Fruit fly (Drosophila melanogaster) whole organism: Measurements from ENCODE around the gene Prim2.

Source experiments
- pan ChIP-seq: fragments of >200 bp; optimal IDR thresholded peaks from 2 replicates; lab custom pipeline; 2017
- psq ChIP-seq: fragments of >200 bp; optimal IDR thresholded peaks from 2 replicates; lab custom pipeline; 2017
- usp ChIP-seq: fragments of >200 bp; optimal IDR thresholded peaks from 2 replicates; lab custom pipeline; 2017; ENCODE audit warnings: missing biosample characterization, missing genetic modification characterization, mixed read lengths

DNA sequence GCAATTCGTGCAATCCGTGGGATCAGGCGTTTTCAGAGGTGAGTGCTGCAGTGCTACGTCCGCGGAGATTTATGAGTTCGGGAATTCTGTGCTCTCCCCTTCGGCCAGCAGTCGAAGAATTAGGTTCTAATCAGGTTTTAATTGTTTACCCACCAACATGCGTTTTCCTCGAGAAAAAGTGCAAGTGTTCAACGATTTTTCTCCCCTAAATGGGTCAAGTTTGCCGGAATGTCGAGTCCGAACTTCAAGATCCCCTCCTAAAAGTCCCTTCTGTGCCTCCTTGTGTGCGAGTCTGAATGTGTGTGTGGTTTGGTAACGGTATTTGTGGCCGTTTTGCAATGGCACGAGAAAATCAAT is 15.2 kb upstream of the Prim2 start:
- TF ChIP-seq usp (GFP tag; lab: Kevin White, UChicago) (no peak), pan (lab: Kevin White, UChicago) (no peak), psq (no peak)
